Worm (Caenorhabditis elegans) whole organism, L1 larva: ENCODE data around the gene fbxa-67.
A peak's percentile ranks its signal among the peaks of the same experiment; 100 is the strongest.

Experiments
- C04F5.9 ChIP-seq: sonication (generic microtip); optimal IDR thresholded peaks from 2 replicates; lab custom pipeline; 2016; ENCODE audit warnings: missing genetic modification characterization, missing compliant biosample characterization
- C16A3.4 ChIP-seq: fragments of 150-350 bp; optimal IDR thresholded peaks from 2 replicates; lab custom pipeline; 2014; ENCODE audit warnings: missing biosample characterization, missing genetic modification characterization
- F16B12.6 ChIP-seq: fragments of 150-350 bp; optimal IDR thresholded peaks from 2 replicates; lab custom pipeline; 2014; ENCODE audit warnings: missing biosample characterization, missing genetic modification characterization
- Y116A8C.19 ChIP-seq: sonication (generic microtip); optimal IDR thresholded peaks from 2 replicates; lab custom pipeline; 2016; ENCODE audit warnings: missing compliant biosample characterization, missing genetic modification characterization, borderline replicate concordance
- aha-1 ChIP-seq: fragments of 150-350 bp; optimal IDR thresholded peaks from 2 replicates; lab custom pipeline; 2014; ENCODE audit warnings: missing biosample characterization, missing genetic modification characterization
- ceh-8 ChIP-seq: fragments of 200-800 bp; sonication (Bioruptor generic); optimal IDR thresholded peaks from 2 replicates; lab custom pipeline; 2018; ENCODE audit warnings: mild to moderate bottlenecking, missing genetic modification characterization, moderate library complexity, missing compliant biosample characterization
- efl-1 ChIP-seq, 4 experiments: fragments of 150-350 bp; optimal IDR thresholded peaks in 3 of 4; peaks in 1 of 4; 1 replicate in 1 of 4; 2 replicates in 3 of 4; lab custom pipeline; 2014; ENCODE audit warnings: missing biosample characterization in 2 of 4, missing genetic modification characterization in 2 of 4, missing genetic modification reagents in 2 of 4
- elt-2 ChIP-seq: sonication (generic microtip); optimal IDR thresholded peaks from 2 replicates; lab custom pipeline; 2016; ENCODE audit warnings: missing genetic modification characterization, mild to moderate bottlenecking, inconsistent platforms, missing compliant biosample characterization, missing genetic modification reagents
- grh-1 ChIP-seq: fragments of 200-800 bp; sonication (Bioruptor generic); IDR thresholded peaks from 2 replicates; pipeline ENCODE4 v1.3.6; 2022; ENCODE audit warnings: missing genetic modification reagents, missing genetic modification characterization, missing compliant biosample characterization
- hlh-4 ChIP-seq: sonication (generic microtip); optimal IDR thresholded peaks from 2 replicates; lab custom pipeline; 2016; ENCODE audit warnings: mild to moderate bottlenecking, missing genetic modification characterization, missing compliant biosample characterization
- irx-1 ChIP-seq: sonication (generic microtip); optimal IDR thresholded peaks from 2 replicates; lab custom pipeline; 2016; ENCODE audit warnings: missing genetic modification characterization, missing compliant biosample characterization
- lir-3 ChIP-seq: sonication (generic microtip); optimal IDR thresholded peaks from 2 replicates; lab custom pipeline; 2016; ENCODE audit warnings: mild to moderate bottlenecking, missing genetic modification characterization, moderate library complexity, missing compliant biosample characterization; ENCODE audit not compliant: poor library complexity
- lsy-2 ChIP-seq, 2 experiments: fragments of 150-350 bp; optimal IDR thresholded peaks; 2 replicates each; lab custom pipeline; 2014; ENCODE audit warnings: missing biosample characterization in 2 of 2, missing genetic modification characterization in 2 of 2
- mdl-1 ChIP-seq, 2 experiments: fragments of 150-350 bp; optimal IDR thresholded peaks; 2 replicates each; lab custom pipeline; 2014 to 2017; ENCODE audit warnings: missing biosample characterization in 2 of 2, missing genetic modification characterization in 2 of 2, inconsistent platforms in 1 of 2
- nhr-11 ChIP-seq: fragments of 150-350 bp; optimal IDR thresholded peaks from 2 replicates; lab custom pipeline; 2014; ENCODE audit warnings: missing biosample characterization, missing genetic modification characterization
- nhr-28 ChIP-seq: fragments of 150-350 bp; optimal IDR thresholded peaks from 2 replicates; lab custom pipeline; 2014; ENCODE audit warnings: missing biosample characterization, missing genetic modification characterization
- nhr-77 ChIP-seq: fragments of 150-350 bp; optimal IDR thresholded peaks from 2 replicates; lab custom pipeline; 2014; ENCODE audit warnings: missing biosample characterization, missing genetic modification characterization
- nhr-84 ChIP-seq: sonication (generic microtip); optimal IDR thresholded peaks from 2 replicates; lab custom pipeline; 2017; ENCODE audit warnings: missing biosample characterization, missing genetic modification characterization
- nhr-85 ChIP-seq: sonication (generic microtip); peaks from one replicate; lab custom pipeline; 2016; ENCODE audit warnings: missing genetic modification characterization, inconsistent platforms, missing compliant biosample characterization
- nhr-90 ChIP-seq: sonication (generic microtip); optimal IDR thresholded peaks from 2 replicates; lab custom pipeline; 2016; ENCODE audit warnings: mild to moderate bottlenecking, missing genetic modification characterization, missing compliant biosample characterization; ENCODE audit not compliant: poor library complexity
- rnt-1 ChIP-seq: sonication (generic microtip); optimal IDR thresholded peaks from 2 replicates; lab custom pipeline; 2016; ENCODE audit warnings: mild to moderate bottlenecking, missing genetic modification characterization, moderate library complexity, missing compliant biosample characterization
- sox-4 ChIP-seq: sonication (generic microtip); optimal IDR thresholded peaks from 2 replicates; lab custom pipeline; 2016; ENCODE audit warnings: missing genetic modification characterization, missing compliant biosample characterization
- tlp-1 ChIP-seq: fragments of 150-350 bp; optimal IDR thresholded peaks from 2 replicates; lab custom pipeline; 2014; ENCODE audit warnings: missing biosample characterization, missing genetic modification characterization
- unc-130 ChIP-seq: fragments of 150-350 bp; optimal IDR thresholded peaks from 2 replicates; lab custom pipeline; 2017; ENCODE audit warnings: missing biosample characterization, missing genetic modification characterization, inconsistent platforms
- ztf-11 ChIP-seq, 2 experiments: sonication (generic microtip); optimal IDR thresholded peaks; 2 replicates each; lab custom pipeline; 2016 to 2017; ENCODE audit warnings: missing genetic modification characterization in 2 of 2, missing biosample characterization in 1 of 2, missing compliant biosample characterization in 1 of 2

The fbxa-67 gene

DNA sequence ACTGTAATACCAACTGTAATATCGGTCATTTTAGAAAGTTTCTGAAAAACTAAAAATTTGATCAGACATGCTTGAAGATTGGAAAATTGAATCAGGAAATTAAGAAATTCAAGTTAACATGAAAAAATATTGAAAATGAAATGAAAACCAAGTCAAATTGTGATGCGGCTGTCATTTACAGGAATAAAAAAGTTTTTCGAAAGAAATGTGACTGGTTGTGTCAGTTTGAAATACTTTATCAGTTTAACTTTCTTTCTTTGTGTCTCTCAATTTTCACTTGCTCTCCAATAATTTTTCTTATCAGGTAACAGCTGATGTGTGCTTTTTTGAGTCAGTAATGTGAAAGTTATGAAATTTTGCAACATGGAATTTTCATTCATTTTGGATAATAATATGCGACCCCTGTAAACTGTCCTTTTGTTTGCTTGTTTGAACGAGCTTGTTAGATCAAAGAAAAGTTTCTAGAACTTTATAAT lies 4.2 kb downstream of the fbxa-67 start, which contains the start of gene fbxa-60:
TSS of gene fbxa-60 (minus strand) at position 51 of the 476 bp plus-strand sequence.
- no peak for TF ChIP-seq nhr-11 (tag; lab: Kevin White, UChicago)
- peak; percentile 68 for TF ChIP-seq elt-2 (tag; lab: Kevin White, UChicago)

ce11 chrIII:944346-944745 lies 6.1 kb downstream of the fbxa-67 start:
- TF ChIP-seq elt-2 (tag; lab: Kevin White, UChicago): peak; percentile 39

DNA sequence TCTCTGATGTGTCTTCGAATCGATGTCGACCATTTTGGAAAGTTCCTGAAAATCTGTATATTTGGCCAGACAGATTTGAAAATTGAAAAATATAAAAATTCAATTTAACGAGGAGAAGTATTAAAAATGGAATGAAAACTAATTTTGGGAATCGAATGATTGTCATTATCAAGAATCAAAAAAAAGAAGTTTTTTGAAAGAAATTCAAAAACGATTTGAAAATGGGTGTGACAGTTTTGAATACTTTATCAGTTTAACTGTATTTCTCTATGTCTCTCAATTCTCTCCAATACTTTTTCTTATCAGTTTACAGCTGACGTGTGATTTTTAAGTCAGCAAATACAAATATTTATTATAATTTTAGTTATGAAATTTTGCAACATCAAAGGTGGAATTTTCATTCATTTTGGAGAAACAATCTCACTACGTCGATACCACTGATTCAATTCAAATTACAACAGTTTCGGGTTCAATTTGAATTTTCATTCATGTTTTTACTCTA lies 7.0 kb downstream of the fbxa-67 start, which contains the start of gene fbxa-59:
TSS of gene fbxa-59 (minus strand) at position 51 of the 502 bp plus-strand sequence.
- TF ChIP-seq ceh-8 (GFP tag; lab: Kevin White, UChicago): no peak
- peak; percentile 61 for TF ChIP-seq elt-2 (tag; lab: Kevin White, UChicago)
- TF ChIP-seq tlp-1 (tag; lab: Kevin White, UChicago): no peak
- no peak for TF ChIP-seq efl-1 (optimal IDR thresholded peaks at IDR 0.05; lab: Kevin White, UChicago)
- TF ChIP-seq efl-1 (GFP tag; optimal IDR thresholded peaks at IDR 0.05 in 1 of 2; lab: Kevin White, UChicago): peak in 1 of 2 experiments; percentile 39
- TF ChIP-seq, all 84 proteins: peak for 2

ce11 chrIII:941958-942357 lies 8.5 kb downstream of the fbxa-67 start:
- TF ChIP-seq unc-130 (tag; lab: Kevin White, UChicago) (no peak), mdl-1 (tag; optimal IDR thresholded peaks at IDR 0.05; lab: Kevin White, UChicago) (no peak), nhr-90 (tag; lab: Kevin White, UChicago) (no peak), nhr-77 (no peak)

ce11 chrIII:938569-938968 lies 11.9 kb downstream of the fbxa-67 start, which contains the start of gene fbxa-22:
Gene fbxa-22 (plus strand): TSS chrIII:938869.
- TF ChIP-seq nhr-85 (tag; lab: Kevin White, UChicago) (no peak), grh-1 (GFP tag; lab: Robert Waterston, UW) (no peak), F16B12.6 (tag; lab: Kevin White, UChicago) (no peak), aha-1 (tag; lab: Kevin White, UChicago) (no peak), nhr-84 (tag; lab: Kevin White, UChicago) (no peak)

ce11 chrIII:937961-938360 lies 12.5 kb downstream of the fbxa-67 start, which contains the start of gene fbxa-56:
Gene fbxa-56 (minus strand): TSS chrIII:938061.
- TF ChIP-seq nhr-28: no peak
- TF ChIP-seq lsy-2 (tag; optimal IDR thresholded peaks at IDR 0.05; lab: Kevin White, UChicago): no peak
- no peak for TF ChIP-seq efl-1 (optimal IDR thresholded peaks at IDR 0.05; lab: Kevin White, UChicago)
- peak in 1 of 2 experiments; percentile 32 for TF ChIP-seq efl-1 (GFP tag; optimal IDR thresholded peaks at IDR 0.05 in 1 of 2; lab: Kevin White, UChicago)

ce11 chrIII:936037-936507 lies 14.4 kb downstream of the fbxa-67 start, which contains the start of gene fbxa-55:
Gene fbxa-55 (minus strand): TSS chrIII:936087.
- TF ChIP-seq hlh-4 (no peak), C16A3.4 (no peak), elt-2 (tag; lab: Kevin White, UChicago) (peak; percentile 55), rnt-1 (tag; lab: Kevin White, UChicago) (no peak)

DNA sequence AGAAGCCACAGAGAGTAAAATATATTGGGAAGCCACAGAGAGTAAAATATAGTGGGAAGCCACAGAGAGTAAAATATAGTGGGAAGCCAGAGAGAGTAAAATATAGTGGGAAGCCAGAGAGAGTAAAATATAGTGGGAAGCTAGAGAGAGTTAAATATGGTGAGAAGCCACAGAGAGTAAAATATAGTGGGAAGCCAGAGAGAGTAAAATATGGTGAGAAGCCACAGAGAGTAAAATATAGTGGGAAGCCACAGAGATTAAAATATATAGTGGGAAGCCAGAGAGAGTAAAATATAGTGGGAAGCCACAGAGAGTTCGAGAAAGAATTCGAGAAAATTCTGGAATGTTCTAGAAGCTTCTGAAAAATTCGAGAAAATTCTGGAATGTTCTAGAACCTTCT lies 19.1 kb downstream of the fbxa-67 start:
- TF ChIP-seq lir-3 (tag; lab: Kevin White, UChicago) (peak; percentile 45), ceh-8 (GFP tag; lab: Kevin White, UChicago) (peak; percentile 83), ztf-11 (tag; optimal IDR thresholded peaks at IDR 0.05; lab: Kevin White, UChicago) (peak in 1 of 2 experiments; percentile 34), C04F5.9 (peak; percentile 10), rnt-1 (tag; lab: Kevin White, UChicago) (peak; percentile 3), irx-1 (tag; lab: Kevin White, UChicago) (peak; percentile 14), Y116A8C.19 (tag; lab: Kevin White, UChicago) (peak; percentile 40), nhr-90 (tag; lab: Kevin White, UChicago) (peak; percentile 14), sox-4 (tag; lab: Kevin White, UChicago) (peak; percentile 71)
- TF ChIP-seq, all 84 proteins: peak for 9; not testable (repeated sequence) for 75
